Worm (Caenorhabditis elegans): ENCODE results near the gene sumv-1.

sumv-1 gene

ce11 chrIII:5274715-5275355 lies 20.8 kb upstream of the sumv-1 start, which contains the start of the genes daf-41 and toc-1:
Gene daf-41, minus strand, starts transcription at chrIII:5274765.
Gene toc-1, plus strand, starts transcription at chrIII:5275251.
- TF ChIP-seq aptf-3 (GFP tag; IDR thresholded peaks at IDR 0.05) (no peak), snpc-3.4 (tag; optimal IDR thresholded peaks at IDR 0.05) (no peak), F37B4.10 (GFP tag; IDR thresholded peaks at IDR 0.05) (no peak), cebp-1 (GFP tag; IDR thresholded peaks at IDR 0.05) (no peak), cebp-1 (tag; optimal IDR thresholded peaks at IDR 0.05) (no peak), ceh-40 (GFP tag; IDR thresholded peaks at IDR 0.05) (no peak), unc-62 (GFP tag; optimal IDR thresholded peaks at IDR 0.05) (no peak), sdz-38 (tag; optimal IDR thresholded peaks at IDR 0.05) (no peak), lin-26 (GFP tag; IDR thresholded peaks at IDR 0.05) (no peak), F33H1.4 (GFP tag; IDR thresholded peaks at IDR 0.05) (peak; percentile 80), efl-1 (GFP tag; optimal IDR thresholded peaks at IDR 0.05) (no peak), dox-1 (GFP tag; IDR thresholded peaks at IDR 0.05) (peak; percentile 15; the same call in 1 of the 2 replicates), Y53G8AR.9 (GFP tag; conservative IDR thresholded peaks at IDR 0.05) (no peak), madf-6 (GFP tag; IDR thresholded peaks at IDR 0.05) (no peak), K12H6.12 (tag; optimal IDR thresholded peaks at IDR 0.05) (no peak), nhr-27 (tag; optimal IDR thresholded peaks at IDR 0.05) (no peak), K11D2.4 (GFP tag; IDR thresholded peaks at IDR 0.05) (no peak), ceh-79 (tag; optimal IDR thresholded peaks at IDR 0.05) (no peak), B0035.1 (tag; optimal IDR thresholded peaks at IDR 0.05) (no peak), hsf-1 (GFP tag; IDR thresholded peaks at IDR 0.05) (peak; percentile 83), let-607 (tag; optimal IDR thresholded peaks at IDR 0.05) (peak; percentile 77 to 86), attf-5 (GFP tag; optimal IDR thresholded peaks at IDR 0.05) (no peak), egl-18 (GFP tag; IDR thresholded peaks at IDR 0.05) (no peak), ztf-22 (GFP tag; optimal IDR thresholded peaks at IDR 0.05) (no peak), ccch-3 (GFP tag; optimal IDR thresholded peaks at IDR 0.05) (no peak), lsy-27 (tag; optimal IDR thresholded peaks at IDR 0.05; ENCODE audit: borderline replicate concordance, insufficient read depth) (no peak), D2030.7 (GFP tag; IDR thresholded peaks at IDR 0.05) (no peak), T26A5.8 (tag; optimal IDR thresholded peaks at IDR 0.05) (no peak), madf-3 (GFP tag; IDR thresholded peaks at IDR 0.05) (no peak), ceh-27 (GFP tag; optimal IDR thresholded peaks at IDR 0.05) (no peak), sptf-2 (GFP tag; optimal IDR thresholded peaks at IDR 0.05) (no peak), Y53F4B.3 (GFP tag; IDR thresholded peaks at IDR 0.05) (no peak), tlf-1 (GFP tag; optimal IDR thresholded peaks at IDR 0.05) (no peak), xnd-1 (tag; optimal IDR thresholded peaks at IDR 0.05) (no peak), ztf-18 (tag; optimal IDR thresholded peaks at IDR 0.05) (no peak), egl-44 (GFP tag; IDR thresholded peaks at IDR 0.05) (no peak), nhr-120 (GFP tag; IDR thresholded peaks at IDR 0.05) (no peak), lin-54 (GFP tag; optimal IDR thresholded peaks at IDR 0.05) (peak; percentile 39), B0019.2 (GFP tag; conservative IDR thresholded peaks at IDR 0.05) (no peak), lin-35 (GFP tag; optimal IDR thresholded peaks at IDR 0.05) (no peak), ztf-26 (tag; optimal IDR thresholded peaks at IDR 0.05) (no peak)

All from whole organism, young adult.